Worm (Caenorhabditis elegans): ENCODE measurements around the gene mxl-1.

Gene mxl-1

ce11 chrV:11209452-11210188, 35.0 kb upstream of the mxl-1 start:
- TF ChIP-seq alr-1 (tag; optimal IDR thresholded peaks at IDR 0.05) = no peak
- TF ChIP-seq nhr-12 (tag; optimal IDR thresholded peaks at IDR 0.05) = no peak
- TF ChIP-seq elt-1 (tag; optimal IDR thresholded peaks at IDR 0.05) = no peak
- no peak for TF ChIP-seq peb-1 (tag; optimal IDR thresholded peaks at IDR 0.05)
- TF ChIP-seq Y55F3AM.14 (GFP tag; optimal IDR thresholded peaks at IDR 0.05) = no peak
- no peak for TF ChIP-seq unc-39 (tag; optimal IDR thresholded peaks at IDR 0.05)
- no peak for TF ChIP-seq lsy-2 (tag; optimal IDR thresholded peaks at IDR 0.05)
- no peak for TF ChIP-seq nhr-6 (tag; optimal IDR thresholded peaks at IDR 0.05)
- TF ChIP-seq ceh-82 (tag; optimal IDR thresholded peaks at IDR 0.05) = no peak
- TF ChIP-seq nhr-129 (tag; optimal IDR thresholded peaks at IDR 0.05) = no peak
- no peak for TF ChIP-seq snpc-4 (tag; optimal IDR thresholded peaks at IDR 0.05)

DNA sequence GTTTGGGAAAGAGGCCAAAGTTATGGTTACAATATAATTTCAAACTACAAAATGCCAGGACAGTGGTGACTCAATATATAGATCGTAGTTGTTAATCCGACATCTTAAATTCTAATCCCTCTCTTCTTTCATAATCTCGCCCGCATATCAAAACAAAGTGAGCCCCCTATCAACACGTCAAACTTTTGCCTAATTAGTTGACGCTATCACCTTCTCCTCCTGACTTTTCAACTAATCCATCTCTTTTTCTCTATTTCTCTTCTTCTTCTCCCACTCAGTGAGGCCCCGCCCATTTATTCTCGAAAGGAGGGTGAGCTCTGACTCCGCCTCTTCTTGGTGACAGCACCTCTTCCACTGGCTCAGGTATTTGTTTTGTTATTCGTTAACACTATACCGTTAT, 33.3 kb upstream of the mxl-1 start:
- TF ChIP-seq unc-55 (GFP tag; optimal IDR thresholded peaks at IDR 0.05) (no peak), unc-39 (tag; optimal IDR thresholded peaks at IDR 0.05) (no peak), R02D3.7 (tag; optimal IDR thresholded peaks at IDR 0.05) (no peak), C34F6.9 (tag; optimal IDR thresholded peaks at IDR 0.05) (no peak), alr-1 (tag; optimal IDR thresholded peaks at IDR 0.05) (no peak), mab-5 (tag; optimal IDR thresholded peaks at IDR 0.05) (no peak), ztf-4 (tag; optimal IDR thresholded peaks at IDR 0.05) (no peak), fos-1 (tag; optimal IDR thresholded peaks at IDR 0.05) (no peak), F13H6.1 (tag; optimal IDR thresholded peaks at IDR 0.05) (no peak), lsy-2 (tag; optimal IDR thresholded peaks at IDR 0.05) (no peak), nhr-25 (tag; optimal IDR thresholded peaks at IDR 0.05) (no peak), peb-1 (tag; optimal IDR thresholded peaks at IDR 0.05) (no peak), mdl-1 (tag; optimal IDR thresholded peaks at IDR 0.05) (no peak), egl-27 (tag; optimal IDR thresholded peaks at IDR 0.05) (no peak), ceh-82 (tag; optimal IDR thresholded peaks at IDR 0.05) (no peak)

DNA sequence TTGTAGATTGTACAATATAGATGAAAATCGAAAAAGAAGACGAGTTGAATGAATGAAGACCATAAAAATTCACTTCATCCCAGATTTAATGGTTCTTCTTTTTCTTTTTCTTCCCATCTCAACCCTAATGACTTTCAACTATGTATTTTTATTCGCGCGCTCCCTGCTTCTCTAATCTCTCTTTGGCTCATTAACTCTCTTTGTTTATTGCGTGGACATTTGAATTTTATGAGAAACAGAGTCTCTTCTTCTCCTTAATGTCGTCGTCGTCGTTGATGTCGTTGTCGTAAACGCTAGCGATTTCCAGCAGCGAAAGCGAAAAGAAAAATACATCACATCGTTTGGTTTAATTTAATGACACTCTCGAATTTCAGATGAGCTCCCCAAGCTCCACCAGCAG, 30.1 kb upstream of the mxl-1 start:
- no peak for TF ChIP-seq peb-1 (tag; optimal IDR thresholded peaks at IDR 0.05)
- TF ChIP-seq mdl-1 (tag; optimal IDR thresholded peaks at IDR 0.05) = no peak
- no peak for TF ChIP-seq ZK546.5 (tag; optimal IDR thresholded peaks at IDR 0.05)
- no peak for TF ChIP-seq nhr-10 (tag; optimal IDR thresholded peaks at IDR 0.05)
- TF ChIP-seq lin-11 (tag; optimal IDR thresholded peaks at IDR 0.05) = no peak
- no peak for TF ChIP-seq ztf-1 (GFP tag; conservative IDR thresholded peaks at IDR 0.05)
- TF ChIP-seq dmd-4 (tag; optimal IDR thresholded peaks at IDR 0.05) = no peak
- TF ChIP-seq fos-1 (tag; optimal IDR thresholded peaks at IDR 0.05) = no peak
- no peak for TF ChIP-seq gmeb-1 (tag; optimal IDR thresholded peaks at IDR 0.05)
- TF ChIP-seq snpc-4 (tag; optimal IDR thresholded peaks at IDR 0.05) = no peak
- TF ChIP-seq ama-1 (optimal IDR thresholded peaks at IDR 0.05) = no peak
- TF ChIP-seq elt-1 (tag; optimal IDR thresholded peaks at IDR 0.05) = no peak
- no peak for TF ChIP-seq nhr-12 (tag; optimal IDR thresholded peaks at IDR 0.05)
- TF ChIP-seq nhr-6 (tag; optimal IDR thresholded peaks at IDR 0.05) = no peak
- TF ChIP-seq ztf-4 (tag; optimal IDR thresholded peaks at IDR 0.05) = no peak

DNA sequence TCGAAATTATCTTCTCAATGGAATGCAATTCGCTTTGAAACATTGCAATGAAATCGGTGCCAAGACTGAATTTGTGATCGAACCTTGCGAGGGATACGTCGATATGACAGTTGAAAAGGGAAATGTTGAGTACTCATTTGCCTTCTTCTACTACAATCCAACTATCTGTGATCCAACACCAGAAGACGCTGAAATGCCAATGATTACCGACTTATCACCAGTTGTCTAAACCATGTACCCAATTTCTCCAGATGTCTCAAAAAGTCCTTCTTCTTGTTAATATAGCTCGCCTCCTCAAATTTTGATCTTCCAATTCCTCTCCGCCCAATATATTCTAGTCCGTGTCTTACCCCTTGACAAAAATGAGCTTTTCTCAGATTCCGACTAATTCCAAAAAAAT, 28.5 kb upstream of the mxl-1 start:
- TF ChIP-seq R02D3.7 (tag; optimal IDR thresholded peaks at IDR 0.05) (no peak), lin-39 (tag; optimal IDR thresholded peaks at IDR 0.05) (no peak), ZK546.5 (tag; optimal IDR thresholded peaks at IDR 0.05) (no peak), nhr-23 (tag; optimal IDR thresholded peaks at IDR 0.05) (no peak), mab-5 (tag; optimal IDR thresholded peaks at IDR 0.05) (no peak), sem-4 (tag; optimal IDR thresholded peaks at IDR 0.05) (no peak), nhr-21 (tag; optimal IDR thresholded peaks at IDR 0.05) (no peak), dmd-4 (tag; optimal IDR thresholded peaks at IDR 0.05) (no peak), nhr-6 (tag; optimal IDR thresholded peaks at IDR 0.05) (no peak), alr-1 (tag; optimal IDR thresholded peaks at IDR 0.05) (no peak), skn-1 (tag; optimal IDR thresholded peaks at IDR 0.05) (no peak), C34F6.9 (tag; optimal IDR thresholded peaks at IDR 0.05) (no peak), aly-2 (tag; optimal IDR thresholded peaks at IDR 0.05) (no peak), gmeb-1 (tag; optimal IDR thresholded peaks at IDR 0.05) (no peak)

- TF ChIP-seq sma-9 (GFP tag; optimal IDR thresholded peaks at IDR 0.05) (peak; percentile 24), sma-9 (tag; optimal IDR thresholded peaks at IDR 0.05) (no peak), ztf-11 (tag; optimal IDR thresholded peaks at IDR 0.05) (no peak), crh-2 (tag; optimal IDR thresholded peaks at IDR 0.05) (peak; percentile 28), elt-3 (tag; optimal IDR thresholded peaks at IDR 0.05) (no peak), mdl-1 (tag; optimal IDR thresholded peaks at IDR 0.05) (no peak), mbf-1 (tag; optimal IDR thresholded peaks at IDR 0.05) (no peak), gmeb-1 (tag; optimal IDR thresholded peaks at IDR 0.05) (peak; percentile 23), nhr-129 (tag; optimal IDR thresholded peaks at IDR 0.05) (peak; percentile 34)
These were observed 27.2 kb upstream of the mxl-1 start, which contains the start of gene cyp-29A2 for ce11 chrV:11217394-11217793. Gene cyp-29A2 (plus strand): TSS chrV:11217583.

All from whole organism, L2 larva.